Fruit fly (Drosophila melanogaster) whole organism, pupa: ENCODE data around the gene NetB.

Experiments
- CG15710 ChIP-seq: fragments of 200-800 bp; sonication (Bioruptor generic); optimal IDR thresholded peaks from 2 replicates; lab custom pipeline; 2018; ENCODE audit warnings: missing biosample characterization, mild to moderate bottlenecking, missing genetic modification characterization, moderate library complexity
- CG17806 ChIP-seq: fragments of 200-800 bp; sonication (Bioruptor generic); optimal IDR thresholded peaks from 2 replicates; lab custom pipeline; 2018; ENCODE audit warnings: missing biosample characterization, mild to moderate bottlenecking, missing genetic modification characterization, moderate library complexity
- CG34367 ChIP-seq: fragments of 200-800 bp; sonication (Bioruptor generic); optimal IDR thresholded peaks from 2 replicates; lab custom pipeline; 2018; ENCODE audit warnings: missing biosample characterization, mild to moderate bottlenecking, missing genetic modification characterization
- CG8159 ChIP-seq: fragments of 200-800 bp; sonication (Bioruptor generic); optimal IDR thresholded peaks from 3 replicates; lab custom pipeline; 2018; ENCODE audit warnings: missing biosample characterization, mild to moderate bottlenecking, missing genetic modification characterization, moderate library complexity
- EcR ChIP-seq: fragments of 200-800 bp; sonication (Bioruptor generic); optimal IDR thresholded peaks from 3 replicates; lab custom pipeline; 2019; ENCODE audit warnings: missing biosample characterization, missing genetic modification characterization, mild to moderate bottlenecking, moderate library complexity, missing genetic modification reagents
- Ets98B ChIP-seq: fragments of 200-800 bp; sonication (Bioruptor generic); IDR thresholded peaks from 2 replicates; pipeline ENCODE4 v1.3.6; 2022; ENCODE audit warnings: missing biosample characterization, missing genetic modification characterization
- Pif1A ChIP-seq: fragments of 200-800 bp; sonication (Bioruptor generic); optimal IDR thresholded peaks from 3 replicates; lab custom pipeline; 2016; ENCODE audit warnings: missing biosample characterization, missing genetic modification characterization
- Snoo ChIP-seq: fragments of 200-800 bp; sonication (Bioruptor generic); optimal IDR thresholded peaks from 3 replicates; lab custom pipeline; 2017; ENCODE audit warnings: missing biosample characterization, mild to moderate bottlenecking, missing genetic modification characterization, inconsistent platforms
- fd96Ca ChIP-seq: fragments of 200-800 bp; sonication (Bioruptor generic); IDR thresholded peaks from 3 replicates; pipeline ENCODE4 v1.3.6; 2022; ENCODE audit warnings: missing biosample characterization, missing genetic modification characterization
- gl ChIP-seq: fragments of 200-800 bp; sonication (Bioruptor generic); optimal IDR thresholded peaks from 2 replicates; lab custom pipeline; 2018; ENCODE audit warnings: missing biosample characterization, mild to moderate bottlenecking, missing genetic modification characterization

DNA sequence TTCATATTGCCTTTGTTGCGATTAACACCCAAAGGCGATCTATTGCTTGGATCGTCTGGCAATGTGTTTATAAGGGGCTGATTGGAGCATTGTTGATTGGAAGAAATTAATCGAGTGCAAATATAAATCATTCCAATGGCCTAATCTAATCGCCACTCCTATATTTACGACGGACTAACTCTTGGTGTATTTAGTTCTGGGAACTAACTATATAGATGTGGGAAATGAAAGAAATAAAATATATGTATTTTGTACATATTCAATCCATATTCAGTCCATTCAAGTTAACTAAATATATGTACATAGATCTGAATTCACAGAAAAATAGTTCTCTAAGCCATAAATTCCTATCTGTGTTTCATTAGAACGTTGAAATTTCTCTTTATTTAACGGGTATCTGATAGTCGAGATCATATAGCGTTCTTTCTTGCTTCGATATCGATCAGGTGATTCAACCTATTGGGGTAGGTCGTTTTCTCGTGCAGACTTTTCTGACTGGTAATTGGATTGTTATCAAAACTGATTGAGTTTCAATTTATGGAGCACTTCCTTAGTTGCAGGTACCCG is 34.9 kb upstream of the NetB start, which contains the start of gene Ag5r2:
- TF ChIP-seq Snoo (tag; lab: Kevin White, UChicago) (no peak), CG17806 (no peak), fd96Ca (GFP tag; lab: Robert Waterston, UW) (no peak), CG15710 (no peak), Pif1A (GFP tag; lab: Kevin White, UChicago) (no peak), CG8159 (tag; lab: Kevin White, UChicago) (no peak), Ets98B (GFP tag; lab: Robert Waterston, UW) (no peak), EcR (no peak), CG34367 (tag; lab: Kevin White, UChicago) (no peak), gl (tag; lab: Kevin White, UChicago) (no peak)
